Worm (Caenorhabditis elegans) whole organism, young adult: ENCODE data around the gene C50E3.11.

ENCODE experiments used
- B0035.1 ChIP-seq: sonication (generic microtip); optimal IDR thresholded peaks from 2 replicates; lab custom pipeline; 2016; ENCODE audit warnings: missing genetic modification characterization, mild to moderate bottlenecking, missing compliant biosample characterization, missing genotype, missing genetic modification reagents
- C17E4.6 ChIP-seq: fragments of 200-800 bp; sonication (Bioruptor generic); IDR thresholded peaks from 2 replicates; pipeline ENCODE4 v1.3.6; 2022; ENCODE audit warnings: missing genetic modification reagents, missing genetic modification characterization, missing compliant biosample characterization
- D2030.7 ChIP-seq: fragments of 200-800 bp; sonication (Bioruptor generic); IDR thresholded peaks from 2 replicates; pipeline ENCODE4 v1.3.6; 2022; ENCODE audit warnings: missing genetic modification reagents, missing genetic modification characterization, missing compliant biosample characterization
- F22D6.2 ChIP-seq: sonication (generic microtip); optimal IDR thresholded peaks from 2 replicates; lab custom pipeline; 2016; ENCODE audit warnings: mild to moderate bottlenecking, missing genetic modification characterization, missing compliant biosample characterization
- F52B5.7 ChIP-seq: sonication (generic microtip); optimal IDR thresholded peaks from 2 replicates; lab custom pipeline; 2016; ENCODE audit warnings: mild to moderate bottlenecking, missing genetic modification characterization, missing compliant biosample characterization
- F57A8.1 ChIP-seq: fragments of 200-800 bp; sonication (Bioruptor generic); optimal IDR thresholded peaks from 2 replicates; lab custom pipeline; 2018; ENCODE audit warnings: mild to moderate bottlenecking, missing genetic modification characterization, moderate library complexity, missing compliant biosample characterization
- K11D2.4 ChIP-seq: fragments of 200-800 bp; sonication (Bioruptor generic); IDR thresholded peaks from 2 replicates; pipeline ENCODE4 v1.3.6; 2022; ENCODE audit warnings: missing genetic modification reagents, missing genetic modification characterization, missing compliant biosample characterization
- K12H6.12 ChIP-seq: fragments of 200-800 bp; sonication (Bioruptor generic); optimal IDR thresholded peaks from 2 replicates; lab custom pipeline; 2018; ENCODE audit warnings: mild to moderate bottlenecking, missing genetic modification characterization, missing compliant biosample characterization
- T07F8.4 ChIP-seq: sonication (generic microtip); optimal IDR thresholded peaks from 2 replicates; lab custom pipeline; 2016; ENCODE audit warnings: mild to moderate bottlenecking, missing genetic modification characterization, moderate library complexity, missing compliant biosample characterization
- T26A5.8 ChIP-seq: sonication (generic microtip); optimal IDR thresholded peaks from 2 replicates; lab custom pipeline; 2016; ENCODE audit warnings: missing genetic modification characterization, missing compliant biosample characterization
- Y53F4B.3 ChIP-seq: fragments of 200-800 bp; sonication (Bioruptor generic); IDR thresholded peaks from 2 replicates; pipeline ENCODE4 v1.3.6; 2022; ENCODE audit warnings: missing genetic modification reagents, missing genetic modification characterization, missing compliant biosample characterization
- Y56A3A.18 ChIP-seq: fragments of 200-800 bp; sonication (Bioruptor generic); IDR thresholded peaks from 2 replicates; pipeline ENCODE4 v1.3.6; 2022; ENCODE audit warnings: missing genetic modification reagents, missing genetic modification characterization, missing compliant biosample characterization
- aptf-2 ChIP-seq: fragments of 200-800 bp; sonication (Bioruptor generic); conservative IDR thresholded peaks from 2 replicates; pipeline ENCODE4 v1.3.6; 2022; ENCODE audit warnings: missing genetic modification reagents, missing genetic modification characterization, missing compliant biosample characterization
- attf-6 ChIP-seq: fragments of 200-800 bp; sonication (Bioruptor generic); IDR thresholded peaks from 2 replicates; pipeline ENCODE4 v1.3.6; 2022; ENCODE audit warnings: missing genetic modification reagents, missing genetic modification characterization, missing compliant biosample characterization
- cebp-1 ChIP-seq, 2 experiments: fragments of 200-800 bp in 1 of 2; sonication (Bioruptor generic) in 1 of 2; sonication (generic microtip) in 1 of 2; IDR thresholded peaks in 1 of 2; optimal IDR thresholded peaks in 1 of 2; 2 replicates each; pipeline versions ENCODE4 v1.3.6 to Lab custom; 2017 to 2022; ENCODE audit warnings: missing compliant biosample characterization in 2 of 2, missing genetic modification characterization in 2 of 2, mild to moderate bottlenecking in 1 of 2, missing genetic modification reagents in 1 of 2, moderate library complexity in 1 of 2
- ceh-58 ChIP-seq: fragments of 200-800 bp; sonication (Bioruptor generic); IDR thresholded peaks from 2 replicates; pipeline ENCODE4 v1.3.6; 2022; ENCODE audit warnings: missing genetic modification characterization, missing compliant biosample characterization
- ceh-79 ChIP-seq: sonication (generic microtip); optimal IDR thresholded peaks from 2 replicates; lab custom pipeline; 2017; ENCODE audit warnings: mild to moderate bottlenecking, missing genetic modification characterization, missing compliant biosample characterization
- chd-7 ChIP-seq: sonication (generic microtip); optimal IDR thresholded peaks from 2 replicates; lab custom pipeline; 2016; ENCODE audit warnings: mild to moderate bottlenecking, missing genetic modification characterization, moderate library complexity, missing compliant biosample characterization
- dpff-1 ChIP-seq: sonication (generic microtip); optimal IDR thresholded peaks from 2 replicates; lab custom pipeline; 2017; ENCODE audit warnings: mild to moderate bottlenecking, missing genetic modification characterization, missing compliant biosample characterization
- egl-44 ChIP-seq: fragments of 200-800 bp; sonication (Bioruptor generic); IDR thresholded peaks from 2 replicates; pipeline ENCODE4 v1.3.6; 2022; ENCODE audit warnings: missing genetic modification reagents, missing genetic modification characterization, missing compliant biosample characterization
- him-1 ChIP-seq: sonication (generic microtip); optimal IDR thresholded peaks from 2 replicates; lab custom pipeline; 2016; ENCODE audit warnings: missing genotype, missing genetic modification reagents, missing genetic modification characterization, missing compliant biosample characterization
- hmg-20 ChIP-seq: fragments of 200-800 bp; sonication (Bioruptor generic); IDR thresholded peaks from 2 replicates; pipeline ENCODE4 v1.3.6; 2022; ENCODE audit warnings: missing genetic modification reagents, missing genetic modification characterization, missing compliant biosample characterization
- hsf-1 ChIP-seq: fragments of 200-800 bp; sonication (Bioruptor generic); IDR thresholded peaks from 2 replicates; pipeline ENCODE4 v1.3.6; 2022; ENCODE audit warnings: missing genetic modification reagents, missing genetic modification characterization, missing compliant biosample characterization
- let-607 ChIP-seq, 2 experiments: fragments of 200-800 bp in 1 of 2; sonication (Bioruptor generic) in 1 of 2; sonication (generic microtip) in 1 of 2; optimal IDR thresholded peaks; 2 replicates each; lab custom pipeline; 2016 to 2018; ENCODE audit warnings: mild to moderate bottlenecking in 2 of 2, missing compliant biosample characterization in 2 of 2, missing genetic modification characterization in 2 of 2, moderate library complexity in 2 of 2, missing genotype in 1 of 2
- lin-54 ChIP-seq: fragments of 200-800 bp; sonication (Bioruptor generic); optimal IDR thresholded peaks from 2 replicates; lab custom pipeline; 2018; ENCODE audit warnings: mild to moderate bottlenecking, missing genetic modification characterization, missing compliant biosample characterization
- lsl-1 ChIP-seq: fragments of 200-800 bp; sonication (Bioruptor generic); optimal IDR thresholded peaks from 2 replicates; lab custom pipeline; 2018; ENCODE audit warnings: mild to moderate bottlenecking, missing genetic modification characterization, moderate library complexity, missing compliant biosample characterization
- mel-28 ChIP-seq: sonication (generic microtip); optimal IDR thresholded peaks from 2 replicates; lab custom pipeline; 2016; ENCODE audit warnings: borderline replicate concordance, mild to moderate bottlenecking, missing genetic modification characterization, missing compliant biosample characterization
- nfyb-1 ChIP-seq: fragments of 200-800 bp; sonication (Bioruptor generic); IDR thresholded peaks from 2 replicates; pipeline ENCODE4 v1.3.6; 2022; ENCODE audit warnings: missing genetic modification reagents, missing genetic modification characterization, missing compliant biosample characterization
- nhr-27 ChIP-seq: fragments of 200-800 bp; sonication (Bioruptor generic); optimal IDR thresholded peaks from 2 replicates; lab custom pipeline; 2018; ENCODE audit warnings: mild to moderate bottlenecking, missing genetic modification characterization, moderate library complexity, missing compliant biosample characterization
- pha-4 ChIP-seq: fragments of 150-350 bp; sonication (generic microtip); optimal IDR thresholded peaks from 2 replicates; lab custom pipeline; 2014; ENCODE audit warnings: missing biosample characterization, missing genetic modification reagents, missing genetic modification characterization
- rcor-1 ChIP-seq: fragments of 200-800 bp; sonication (Bioruptor generic); IDR thresholded peaks from 2 replicates; pipeline ENCODE4 v1.3.6; 2022; ENCODE audit warnings: missing genetic modification reagents, missing genetic modification characterization, missing compliant biosample characterization
- sea-2 ChIP-seq: fragments of 200-800 bp; sonication (Bioruptor generic); IDR thresholded peaks from 2 replicates; pipeline ENCODE4 v1.3.6; 2022; ENCODE audit warnings: missing genetic modification characterization, missing compliant biosample characterization
- sptf-2 ChIP-seq: fragments of 200-800 bp; sonication (Bioruptor generic); optimal IDR thresholded peaks from 2 replicates; lab custom pipeline; 2018; ENCODE audit warnings: mild to moderate bottlenecking, missing genetic modification characterization, missing compliant biosample characterization
- tbp1 ChIP-seq: fragments of 200-800 bp; sonication (Bioruptor generic); optimal IDR thresholded peaks from 2 replicates; lab custom pipeline; 2018; ENCODE audit warnings: mild to moderate bottlenecking, missing genetic modification characterization, missing compliant biosample characterization
- tlf-1 ChIP-seq: fragments of 200-800 bp; sonication (Bioruptor generic); optimal IDR thresholded peaks from 2 replicates; lab custom pipeline; 2018; ENCODE audit warnings: mild to moderate bottlenecking, missing genetic modification characterization, missing compliant biosample characterization
- unc-130 ChIP-seq: sonication (generic microtip); optimal IDR thresholded peaks from 2 replicates; lab custom pipeline; 2016; ENCODE audit warnings: missing genetic modification reagents, missing genetic modification characterization, missing compliant biosample characterization
- zim-3 ChIP-seq: sonication (generic microtip); optimal IDR thresholded peaks from 2 replicates; lab custom pipeline; 2017; ENCODE audit warnings: mild to moderate bottlenecking, missing genetic modification characterization, moderate library complexity, missing compliant biosample characterization
- ztf-18 ChIP-seq: sonication (generic microtip); optimal IDR thresholded peaks from 2 replicates; lab custom pipeline; 2016; ENCODE audit warnings: missing genotype, mild to moderate bottlenecking, missing genetic modification characterization, missing compliant biosample characterization
- ztf-22 ChIP-seq: fragments of 200-800 bp; sonication (Bioruptor generic); optimal IDR thresholded peaks from 2 replicates; lab custom pipeline; 2018; ENCODE audit warnings: mild to moderate bottlenecking, missing genetic modification characterization, moderate library complexity, missing compliant biosample characterization
- ztf-26 ChIP-seq: sonication (generic microtip); optimal IDR thresholded peaks from 2 replicates; lab custom pipeline; 2017; ENCODE audit warnings: missing genetic modification characterization, missing compliant biosample characterization
- ztf-6 ChIP-seq: fragments of 200-800 bp; sonication (Bioruptor generic); IDR thresholded peaks from 2 replicates; pipeline ENCODE4 v1.3.6; 2022; ENCODE audit warnings: missing genetic modification reagents, missing genetic modification characterization, missing compliant biosample characterization

The C50E3.11 gene

DNA sequence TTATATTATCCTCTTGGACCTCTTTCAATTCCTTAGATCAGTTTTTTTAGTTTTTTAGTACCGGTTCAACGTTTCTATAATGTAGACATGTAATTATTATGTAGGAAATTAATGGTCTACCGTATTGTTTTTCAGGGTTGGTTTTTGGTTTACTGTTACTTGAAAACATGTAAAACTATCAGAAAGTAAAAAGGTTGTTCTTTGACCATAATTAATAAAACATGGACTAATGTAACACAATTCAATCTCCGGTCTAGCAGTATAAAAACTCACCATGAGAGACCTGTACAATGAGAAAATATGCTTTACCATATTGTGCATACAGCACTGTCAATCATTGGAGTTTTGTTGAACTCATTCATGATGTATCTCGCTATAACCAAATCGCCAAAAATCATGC is 32.2 kb upstream of the C50E3.11 start, which contains the start of gene srd-29:
srd-29 (plus strand) TSS at position 301 of the 400 bp plus-strand sequence.
- TF ChIP-seq nhr-27 (tag; lab: Kevin White, UChicago) (no peak), C17E4.6 (GFP tag; lab: Robert Waterston, UW) (no peak), T07F8.4 (tag; lab: Kevin White, UChicago) (no peak), attf-6 (no peak), nfyb-1 (GFP tag; lab: Robert Waterston, UW) (no peak), K12H6.12 (no peak), tbp1 (GFP tag; lab: Kevin White, UChicago) (no peak), F22D6.2 (tag; lab: Kevin White, UChicago) (no peak), cebp-1 (GFP tag; IDR thresholded peaks at IDR 0.05; lab: Robert Waterston, UW) (no peak), cebp-1 (tag; optimal IDR thresholded peaks at IDR 0.05; lab: Kevin White, UChicago) (no peak), him-1 (tag; lab: Kevin White, UChicago) (no peak), hsf-1 (GFP tag; lab: Robert Waterston, UW) (no peak), Y56A3A.18 (GFP tag; lab: Robert Waterston, UW) (no peak), B0035.1 (tag; lab: Kevin White, UChicago) (no peak), unc-130 (GFP tag; lab: Kevin White, UChicago) (no peak), pha-4 (tag; lab: Kevin White, UChicago) (no peak)
- TF ChIP-seq, all 124 proteins: peak for 0

DNA sequence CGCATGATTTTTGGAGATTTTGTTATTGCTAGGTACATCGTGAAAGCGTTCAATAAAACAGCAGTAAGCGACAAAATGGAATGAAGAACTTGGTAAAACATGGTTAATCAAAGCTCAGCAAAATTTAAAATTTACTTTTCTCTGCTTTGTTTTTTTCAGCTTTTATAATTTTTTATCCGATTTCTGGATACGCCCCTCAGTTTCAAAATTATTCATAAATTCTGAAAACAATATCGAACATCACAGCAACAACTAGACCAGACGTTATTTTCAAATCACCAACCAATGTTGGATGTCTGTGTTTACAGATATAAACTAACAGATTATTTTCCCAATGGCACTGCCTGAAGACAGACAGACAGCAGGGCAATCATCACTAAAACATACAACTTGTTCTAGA is 31.4 kb upstream of the C50E3.11 start, which contains the start of gene srd-31:
srd-31 (minus strand) TSS at position 101 of the 400 bp plus-strand sequence.
- no peak for TF ChIP-seq sea-2 (GFP tag; lab: Robert Waterston, UW)
- no peak for TF ChIP-seq lin-54 (GFP tag; lab: Kevin White, UChicago)
- no peak for TF ChIP-seq F57A8.1 (GFP tag; lab: Kevin White, UChicago)
- no peak for TF ChIP-seq Y53F4B.3 (GFP tag; lab: Robert Waterston, UW)
- TF ChIP-seq sptf-2, result no peak
- TF ChIP-seq tlf-1 (GFP tag; lab: Kevin White, UChicago), result no peak
- TF ChIP-seq K11D2.4 (GFP tag; lab: Robert Waterston, UW), result no peak
- TF ChIP-seq ztf-6 (GFP tag; lab: Robert Waterston, UW), result no peak
- no peak for TF ChIP-seq ztf-22 (GFP tag; lab: Kevin White, UChicago)
- TF ChIP-seq hmg-20 (GFP tag; lab: Robert Waterston, UW), result no peak
- no peak for TF ChIP-seq ztf-26 (tag; lab: Kevin White, UChicago)
- no peak for TF ChIP-seq ceh-79 (tag; lab: Kevin White, UChicago)
- TF ChIP-seq rcor-1 (GFP tag; lab: Robert Waterston, UW), result no peak
- no peak for TF ChIP-seq ceh-58 (GFP tag; lab: Robert Waterston, UW)
- TF ChIP-seq let-607 (tag; optimal IDR thresholded peaks at IDR 0.05; lab: Kevin White, UChicago), result no peak
- no peak for TF ChIP-seq aptf-2 (GFP tag; lab: Robert Waterston, UW)
- TF ChIP-seq lsl-1 (GFP tag; lab: Kevin White, UChicago), result no peak

DNA sequence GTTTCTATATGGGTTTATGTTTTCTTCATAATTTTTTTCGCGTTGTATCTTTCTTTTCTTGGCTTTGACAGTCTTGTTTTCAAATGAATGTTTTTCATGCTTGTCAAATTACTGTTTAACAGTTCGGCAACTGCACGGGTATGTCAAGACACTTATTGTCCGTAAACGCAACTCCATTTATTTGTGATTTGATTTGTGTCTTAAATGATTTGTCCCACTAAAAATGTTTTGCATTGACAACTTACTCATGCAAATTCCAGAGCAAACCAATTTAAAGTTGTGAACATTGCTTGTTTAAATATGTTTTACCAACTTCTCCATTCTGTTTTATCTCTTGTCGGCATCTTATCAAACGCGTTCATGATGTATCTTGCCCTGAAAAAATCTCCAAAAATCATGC is 28.4 kb upstream of the C50E3.11 start, which contains the start of gene srd-25:
srd-25 (plus strand) TSS at position 301 of the 400 bp plus-strand sequence.
- TF ChIP-seq nfyb-1 (GFP tag; lab: Robert Waterston, UW), result no peak
- no peak for TF ChIP-seq zim-3 (tag; lab: Kevin White, UChicago)
- TF ChIP-seq chd-7 (tag; lab: Kevin White, UChicago), result no peak
- no peak for TF ChIP-seq F52B5.7 (tag; lab: Kevin White, UChicago)
- TF ChIP-seq dpff-1, result no peak
- no peak for TF ChIP-seq T26A5.8 (tag; lab: Kevin White, UChicago)
- TF ChIP-seq ztf-18 (tag; lab: Kevin White, UChicago), result no peak
- TF ChIP-seq mel-28 (tag; lab: Kevin White, UChicago), result no peak
- no peak for TF ChIP-seq egl-44 (GFP tag; lab: Robert Waterston, UW)
- TF ChIP-seq D2030.7 (GFP tag; lab: Robert Waterston, UW), result no peak
